Fruit fly (Drosophila melanogaster): ENCODE measurements around the gene nAChRbeta3.

nAChRbeta3 gene

dm6 chr2L:510534-511014 is 34.4 kb upstream of the nAChRbeta3 start (continued):
- TF ChIP-seq MESR4 (GFP tag; optimal IDR thresholded peaks at IDR 0.05) (no peak), Rfx (GFP tag; IDR thresholded peaks at IDR 0.05) (peak; percentile 49; the same call in 1 of the 2 replicates), CG43689 (GFP tag; IDR thresholded peaks at IDR 0.05) (no peak), esg (GFP tag; conservative IDR thresholded peaks at IDR 0.05) (no peak), Sox100B (GFP tag; optimal IDR thresholded peaks at IDR 0.05) (peak; percentile 65), CG7745 (tag; optimal IDR thresholded peaks at IDR 0.05) (peak; percentile 61), eyg (GFP tag; optimal IDR thresholded peaks at IDR 0.05) (peak; percentile 50), Hsf (GFP tag; optimal IDR thresholded peaks at IDR 0.05) (peak; percentile 38), CG15011 (GFP tag; optimal IDR thresholded peaks at IDR 0.05) (peak; percentile 68), CG1024 (GFP tag; IDR thresholded peaks at IDR 0.05) (no peak), dpn (GFP tag; optimal IDR thresholded peaks at IDR 0.05) (peak; percentile 14 to 66), CG16815 (GFP tag; optimal IDR thresholded peaks at IDR 0.05) (peak; percentile 7), CG16863 (GFP tag; optimal IDR thresholded peaks at IDR 0.05) (peak; percentile 65), Stat92E (GFP tag; optimal IDR thresholded peaks at IDR 0.05) (peak in 1 of 3 experiments; percentile 14), lov (optimal IDR thresholded peaks at IDR 0.05) (no peak), lov (GFP tag; IDR thresholded peaks at IDR 0.05) (0 out of 3 replicates have a peak, but pooled peaks have one; percentile 63), CG9437 (GFP tag; optimal IDR thresholded peaks at IDR 0.05) (no peak), HLH54F (GFP tag; optimal IDR thresholded peaks at IDR 0.05) (peak; percentile 48), CG13287 (GFP tag; IDR thresholded peaks at IDR 0.05; ENCODE audit: partially characterized antibody) (no peak; the same call in 1 of the 2 replicates), CG6683 (GFP tag; optimal IDR thresholded peaks at IDR 0.05) (peak; percentile 28), CG2116 (GFP tag; optimal IDR thresholded peaks at IDR 0.05) (peak; percentile 57), CG13894 (tag; optimal IDR thresholded peaks at IDR 0.05) (peak; percentile 62), klu (GFP tag; IDR thresholded peaks at IDR 0.05) (no peak), Chrac-16 (GFP tag; optimal IDR thresholded peaks at IDR 0.05) (peak; percentile 3), bowl (GFP tag; IDR thresholded peaks at IDR 0.05) (no peak), hth (optimal IDR thresholded peaks at IDR 0.05) (no peak), CG6254 (GFP tag; optimal IDR thresholded peaks at IDR 0.05) (peak; percentile 74), tx (GFP tag; optimal IDR thresholded peaks at IDR 0.05) (no peak), CG12071 (GFP tag; optimal IDR thresholded peaks at IDR 0.05) (peak; percentile 66), Adf1 (GFP tag; IDR thresholded peaks at IDR 0.05) (peak; percentile 21; the same call in 1 of the 2 replicates), twi (tag; optimal IDR thresholded peaks at IDR 0.05) (peak; percentile 64), CG7987 (GFP tag; optimal IDR thresholded peaks at IDR 0.05) (peak; percentile 67), CG8765 (GFP tag; IDR thresholded peaks at IDR 0.05) (no peak), cas (GFP tag; IDR thresholded peaks at IDR 0.05) (no peak), Max (GFP tag; optimal IDR thresholded peaks at IDR 0.05) (no peak), Atf-2 (GFP tag; optimal IDR thresholded peaks at IDR 0.05) (peak; percentile 63), sens-2 (GFP tag; IDR thresholded peaks at IDR 0.05) (no peak), Gsc (GFP tag; IDR thresholded peaks at IDR 0.05) (no peak), Hey (tag; optimal IDR thresholded peaks at IDR 0.05) (peak; percentile 40), CG8290 (GFP tag; optimal IDR thresholded peaks at IDR 0.05) (peak; percentile 66), CG8290 (tag; optimal IDR thresholded peaks at IDR 0.05) (peak; percentile 41 to 81), zfh1 (GFP tag; IDR thresholded peaks at IDR 0.05) (peak; percentile 68; the same call in 2 of the 3 replicates), E2f2 (GFP tag; IDR thresholded peaks at IDR 0.05) (0 out of 2 replicates have a peak, but pooled peaks have one; percentile 9), CG17361 (GFP tag; IDR thresholded peaks at IDR 0.05) (peak; percentile 71; the same call in 2 of the 3 replicates), Lim3 (GFP tag; IDR thresholded peaks at IDR 0.05) (no peak), disco-r (GFP tag; optimal IDR thresholded peaks at IDR 0.05) (peak; percentile 61), schlank (tag; optimal IDR thresholded peaks at IDR 0.05) (no peak), CG4328 (GFP tag; optimal IDR thresholded peaks at IDR 0.05) (peak; percentile 53), pho (GFP tag; optimal IDR thresholded peaks at IDR 0.05) (no peak), stc (GFP tag; IDR thresholded peaks at IDR 0.05) (no peak; the same call in 1 of the 2 replicates), hb (GFP tag; IDR thresholded peaks at IDR 0.05; ENCODE audit: partially characterized antibody) (no peak)

Data from whole organism, embryonic.